Worm (Caenorhabditis elegans) whole organism, mixed stage, embryonic: Measurements from ENCODE around the gene F47C12.8.

Experiments used
- ces-1 ChIP-seq: fragments of 150-350 bp; optimal IDR thresholded peaks from 2 replicates; lab custom pipeline; 2014; ENCODE audit warnings: missing biosample characterization, missing genetic modification reagents, missing genetic modification characterization
- ham-2 ChIP-seq: fragments of 200-800 bp; sonication (Bioruptor generic); optimal IDR thresholded peaks from 2 replicates; lab custom pipeline; 2018; ENCODE audit warnings: mild to moderate bottlenecking, missing genetic modification characterization, missing compliant biosample characterization
- lsy-2 ChIP-seq: fragments of 150-350 bp; optimal IDR thresholded peaks from 2 replicates; lab custom pipeline; 2014; ENCODE audit warnings: missing biosample characterization, missing genetic modification characterization
- nhr-12 ChIP-seq: fragments of 150-350 bp; optimal IDR thresholded peaks from 2 replicates; lab custom pipeline; 2014; ENCODE audit warnings: missing biosample characterization, missing genetic modification characterization
- nhr-237 ChIP-seq: fragments of 150-350 bp; optimal IDR thresholded peaks from 2 replicates; lab custom pipeline; 2014; ENCODE audit warnings: missing biosample characterization, missing genetic modification characterization
- nhr-28 ChIP-seq: fragments of 150-350 bp; optimal IDR thresholded peaks from 2 replicates; lab custom pipeline; 2014; ENCODE audit warnings: missing biosample characterization, missing genetic modification characterization
- nhr-76 ChIP-seq: sonication (generic microtip); optimal IDR thresholded peaks from 2 replicates; lab custom pipeline; 2017; ENCODE audit warnings: missing biosample characterization, missing genetic modification characterization
- pha-4 ChIP-seq: fragments of 150-350 bp; optimal IDR thresholded peaks from 2 replicates; lab custom pipeline; 2018; ENCODE audit warnings: missing biosample characterization, missing genetic modification reagents, missing genetic modification characterization
- snpc-4 ChIP-seq: fragments of 150-350 bp; optimal IDR thresholded peaks from 2 replicates; lab custom pipeline; 2014; ENCODE audit warnings: missing biosample characterization, missing genetic modification characterization
- ztf-11 ChIP-seq: fragments of 150-350 bp; optimal IDR thresholded peaks from 2 replicates; lab custom pipeline; 2014; ENCODE audit warnings: missing biosample characterization, missing genetic modification characterization

ce11 chrIV:3998517-3998916 is at the start of gene F47C12.8:
- TF ChIP-seq pha-4 (tag; lab: Kevin White, UChicago) = no peak
- no peak for TF ChIP-seq nhr-76 (tag; lab: Kevin White, UChicago)
- TF ChIP-seq snpc-4 (tag; lab: Kevin White, UChicago) = no peak
- no peak for TF ChIP-seq nhr-28
- no peak for TF ChIP-seq ces-1 (GFP tag; lab: Kevin White, UChicago)
- TF ChIP-seq lsy-2 (tag; lab: Kevin White, UChicago) = no peak
- no peak for TF ChIP-seq ztf-11 (tag; lab: Kevin White, UChicago)
- no peak for TF ChIP-seq nhr-237 (tag; lab: Kevin White, UChicago)
- TF ChIP-seq ham-2 (GFP tag; lab: Kevin White, UChicago) = no peak
- no peak for TF ChIP-seq nhr-12
